Worm (Caenorhabditis elegans): ENCODE measurements around the gene coh-1.
A peak's percentile ranks its signal among the peaks of the same experiment; 100 is the strongest.

Gene coh-1

ce11 chrX:7500970-7501369 is 26.2 kb upstream of the coh-1 start, which contains the start of gene uggt-1 (continued):
- TF ChIP-seq F49E8.2 (tag; optimal IDR thresholded peaks at IDR 0.05; ENCODE audit: insufficient read depth) = no peak
- TF ChIP-seq nfyb-1 (GFP tag; IDR thresholded peaks at IDR 0.05) = peak; percentile 54
- no peak for TF ChIP-seq snpc-1.1 (tag; optimal IDR thresholded peaks at IDR 0.05; ENCODE audit: insufficient read depth)
- peak; percentile 27 for TF ChIP-seq sptf-2 (GFP tag; optimal IDR thresholded peaks at IDR 0.05)
- no peak for TF ChIP-seq B0336.3 (GFP tag; IDR thresholded peaks at IDR 0.05)
- peak; percentile 87 for TF ChIP-seq let-607 (tag; optimal IDR thresholded peaks at IDR 0.05)
- TF ChIP-seq xnd-1 (tag; optimal IDR thresholded peaks at IDR 0.05) = no peak
- no peak for TF ChIP-seq ztf-25 (GFP tag; IDR thresholded peaks at IDR 0.05)
- TF ChIP-seq ets-4 (GFP tag; optimal IDR thresholded peaks at IDR 0.05) = peak; percentile 59
- TF ChIP-seq K12H6.12 (tag; optimal IDR thresholded peaks at IDR 0.05) = peak; percentile 83
- TF ChIP-seq athp-1 (tag; optimal IDR thresholded peaks at IDR 0.05) = no peak
- TF ChIP-seq ceh-27 (GFP tag; optimal IDR thresholded peaks at IDR 0.05) = peak; percentile 80
- TF ChIP-seq madf-3 (GFP tag; IDR thresholded peaks at IDR 0.05) = 0 out of 2 replicates have a peak, but pooled peaks have one; percentile 48
- no peak for TF ChIP-seq him-1 (tag; optimal IDR thresholded peaks at IDR 0.05)
- TF ChIP-seq F52B5.7 (tag; optimal IDR thresholded peaks at IDR 0.05) = no peak
- peak; percentile 22 for TF ChIP-seq B0035.1 (tag; optimal IDR thresholded peaks at IDR 0.05)
- TF ChIP-seq hlh-26 (GFP tag; conservative IDR thresholded peaks at IDR 0.05) = no peak
- no peak for TF ChIP-seq hsf-1 (GFP tag; IDR thresholded peaks at IDR 0.05)
- TF ChIP-seq C17E4.6 (GFP tag; IDR thresholded peaks at IDR 0.05) = 0 out of 2 replicates have a peak, but pooled peaks have one; percentile 33
- TF ChIP-seq ztf-18 (tag; optimal IDR thresholded peaks at IDR 0.05) = peak; percentile 96
- TF ChIP-seq F23B12.7 (tag; optimal IDR thresholded peaks at IDR 0.05; ENCODE audit: insufficient read depth) = no peak
- TF ChIP-seq K11D2.4 (GFP tag; IDR thresholded peaks at IDR 0.05) = peak; percentile 84
- no peak for TF ChIP-seq sdz-38 (tag; optimal IDR thresholded peaks at IDR 0.05)
- peak; percentile 15 for TF ChIP-seq snpc-4 (GFP tag; optimal IDR thresholded peaks at IDR 0.05)
- TF ChIP-seq snpc-4 (tag; optimal IDR thresholded peaks at IDR 0.05) = peak in 1 of 4 experiments; percentile 79
- TF ChIP-seq ztf-22 (GFP tag; optimal IDR thresholded peaks at IDR 0.05) = no peak
- no peak for TF ChIP-seq Y53F4B.3 (GFP tag; IDR thresholded peaks at IDR 0.05)
- no peak for TF ChIP-seq fkh-3 (tag; optimal IDR thresholded peaks at IDR 0.05)
- no peak for TF ChIP-seq ama-1 (optimal IDR thresholded peaks at IDR 0.05)
- TF ChIP-seq ama-1 (GFP tag; optimal IDR thresholded peaks at IDR 0.05) = no peak
- TF ChIP-seq egrh-3 (GFP tag; IDR thresholded peaks at IDR 0.05) = no peak
- TF ChIP-seq rcor-1 (GFP tag; IDR thresholded peaks at IDR 0.05) = peak; percentile 58; the same call in 1 of the 2 replicates

- no peak for TF ChIP-seq sptf-2 (GFP tag; optimal IDR thresholded peaks at IDR 0.05)
- TF ChIP-seq somi-1 (GFP tag; optimal IDR thresholded peaks at IDR 0.05) = no peak
- TF ChIP-seq cebp-2 (GFP tag; IDR thresholded peaks at IDR 0.05) = no peak
Observed at ce11 chrX:7495491-7495890, 20.7 kb upstream of the coh-1 start, which contains the start of gene try-14. Gene try-14, minus strand, starts transcription at chrX:7495591.

- TF ChIP-seq mxl-1 (tag; optimal IDR thresholded peaks at IDR 0.05) (no peak), dpl-1 (GFP tag; optimal IDR thresholded peaks at IDR 0.05) (no peak), unc-62 (GFP tag; optimal IDR thresholded peaks at IDR 0.05) (no peak), F55B11.4 (tag; optimal IDR thresholded peaks at IDR 0.05; ENCODE audit: borderline replicate concordance, insufficient read depth) (no peak), Y67H2A.10 (GFP tag; conservative IDR thresholded peaks at IDR 0.05) (no peak), madf-10 (tag; optimal IDR thresholded peaks at IDR 0.05) (no peak), mel-28 (tag; optimal IDR thresholded peaks at IDR 0.05; ENCODE audit: borderline replicate concordance) (no peak), tlf-1 (GFP tag; optimal IDR thresholded peaks at IDR 0.05) (no peak), madf-6 (GFP tag; IDR thresholded peaks at IDR 0.05) (no peak), rpc-1 (optimal IDR thresholded peaks at IDR 0.05) (no peak), rpc-1 (tag; optimal IDR thresholded peaks at IDR 0.05) (no peak), snpc-4 (GFP tag; optimal IDR thresholded peaks at IDR 0.05) (no peak), snpc-4 (tag; optimal IDR thresholded peaks at IDR 0.05) (no peak), pbrm-1 (GFP tag; IDR thresholded peaks at IDR 0.05) (no peak)
Observed at ce11 chrX:7493020-7493419, 18.2 kb upstream of the coh-1 start, which contains the start of gene F48E3.2. Gene F48E3.2, minus strand, starts transcription at chrX:7493120.

Data from whole organism, young adult.